Worm (Caenorhabditis elegans) whole organism, L4 larva: ENCODE measurements around the gene C54F6.12.

Experiments
- ama-1 ChIP-seq: fragments of 150-350 bp; optimal IDR thresholded peaks from 2 replicates; lab custom pipeline; 2014; ENCODE audit warnings: inconsistent platforms, mixed read lengths
- hif-1 ChIP-seq, 2 experiments: sonication (generic microtip); optimal IDR thresholded peaks; 2 replicates each; lab custom pipeline; 2016 to 2017; ENCODE audit warnings: missing compliant biosample characterization in 2 of 2, missing genetic modification characterization in 2 of 2, missing genetic modification reagents in 2 of 2, missing genotype in 2 of 2, mild to moderate bottlenecking in 1 of 2
- pha-4 ChIP-seq, 2 experiments: fragments of 150-350 bp in 1 of 2; fragments of 200-800 bp in 1 of 2; sonication (Bioruptor generic) in 1 of 2; IDR thresholded peaks in 1 of 2; optimal IDR thresholded peaks in 1 of 2; 2 replicates each; pipeline versions ENCODE4 v1.3.6 to Lab custom; 2014 to 2022; ENCODE audit warnings: missing genetic modification characterization in 2 of 2, missing genetic modification reagents in 2 of 2, missing biosample characterization in 1 of 2, missing compliant biosample characterization in 1 of 2
- saeg-2 ChIP-seq: fragments of 200-800 bp; sonication (Bioruptor generic); IDR thresholded peaks from 2 replicates; pipeline ENCODE4 v1.3.6; 2022; ENCODE audit warnings: missing genetic modification reagents, missing genetic modification characterization, missing compliant biosample characterization
- snpc-4 ChIP-seq: fragments of 150-350 bp; optimal IDR thresholded peaks from 2 replicates; lab custom pipeline; 2014; ENCODE audit warnings: missing biosample characterization, missing genetic modification characterization
- ztf-11 ChIP-seq: fragments of 150-350 bp; optimal IDR thresholded peaks from 2 replicates; lab custom pipeline; 2014; ENCODE audit warnings: missing biosample characterization, missing genetic modification characterization

- TF ChIP-seq ama-1 (no peak), saeg-2 (GFP tag; lab: Robert Waterston, UW) (no peak), snpc-4 (tag; lab: Kevin White, UChicago) (no peak), ztf-11 (no peak), pha-4 (GFP tag; IDR thresholded peaks at IDR 0.05; lab: Robert Waterston, UW) (no peak), pha-4 (tag; optimal IDR thresholded peaks at IDR 0.05; lab: Kevin White, UChicago) (no peak), hif-1 (tag; optimal IDR thresholded peaks at IDR 0.05; lab: Kevin White, UChicago) (no peak)
Observed at ce11 chrV:7524447-7524846, 13.5 kb downstream of the C54F6.12 start, which contains the start of gene C54F6.20.
